Worm (Caenorhabditis elegans) whole organism, L4 larva: Measurements from ENCODE around the gene Y39A3CL.7.

Source experiments
- D1046.2 ChIP-seq: fragments of 200-800 bp; sonication (Bioruptor generic); IDR thresholded peaks from 2 replicates; pipeline ENCODE4 v1.3.6; 2022; ENCODE audit warnings: missing genetic modification characterization, missing compliant biosample characterization
- F37D6.2 ChIP-seq: sonication (generic microtip); optimal IDR thresholded peaks from 2 replicates; lab custom pipeline; 2016; ENCODE audit warnings: mild to moderate bottlenecking, missing genetic modification characterization, missing compliant biosample characterization
- F44E2.7 ChIP-seq: fragments of 200-800 bp; sonication (Bioruptor generic); IDR thresholded peaks from 2 replicates; pipeline ENCODE4 v2.1.2; 2022; ENCODE audit warnings: missing genetic modification characterization, missing compliant biosample characterization
- T26A8.4 ChIP-seq: fragments of 200-800 bp; sonication (Bioruptor generic); IDR thresholded peaks from 2 replicates; pipeline ENCODE4 v1.3.6; 2022; ENCODE audit warnings: missing genetic modification characterization, missing compliant biosample characterization
- ZK337.2 ChIP-seq: fragments of 200-800 bp; sonication (Bioruptor generic); IDR thresholded peaks from 2 replicates; pipeline ENCODE4 v1.3.6; 2022; ENCODE audit warnings: missing genetic modification reagents, missing genetic modification characterization, missing compliant biosample characterization
- arid-1 ChIP-seq: fragments of 200-800 bp; sonication (Bioruptor generic); conservative IDR thresholded peaks from 2 replicates; pipeline ENCODE4 v1.3.6; 2022; ENCODE audit warnings: missing genetic modification reagents, missing genetic modification characterization, missing compliant biosample characterization
- ceh-28 ChIP-seq: fragments of 150-350 bp; optimal IDR thresholded peaks from 2 replicates; lab custom pipeline; 2014; ENCODE audit warnings: missing biosample characterization, missing genetic modification reagents, missing genetic modification characterization
- cey-2 ChIP-seq: sonication (generic microtip); optimal IDR thresholded peaks from 3 replicates; lab custom pipeline; 2017; ENCODE audit warnings: missing genetic modification characterization, mild to moderate bottlenecking, missing compliant biosample characterization, antibody characterized with exemption, borderline replicate concordance; ENCODE audit not compliant: insufficient read depth
- ctbp-1 ChIP-seq: fragments of 200-800 bp; sonication (Bioruptor generic); IDR thresholded peaks from 2 replicates; pipeline ENCODE4 v1.3.6; 2022; ENCODE audit warnings: missing genetic modification reagents, missing genetic modification characterization, missing compliant biosample characterization
- dmd-6 ChIP-seq: fragments of 200-800 bp; sonication (Bioruptor generic); IDR thresholded peaks from 2 replicates; pipeline ENCODE4 v1.3.6; 2022; ENCODE audit warnings: missing genetic modification reagents, missing genetic modification characterization, missing compliant biosample characterization
- dmd-8 ChIP-seq: fragments of 200-800 bp; sonication (Bioruptor generic); IDR thresholded peaks from 2 replicates; pipeline ENCODE4 v1.3.6; 2022; ENCODE audit warnings: missing genetic modification characterization, missing compliant biosample characterization
- dmd-9 ChIP-seq: fragments of 200-800 bp; sonication (Bioruptor generic); IDR thresholded peaks from 2 replicates; pipeline ENCODE4 v1.3.6; 2022; ENCODE audit warnings: missing genetic modification reagents, missing genetic modification characterization, missing compliant biosample characterization
- dve-1 ChIP-seq: sonication (generic microtip); optimal IDR thresholded peaks from 2 replicates; lab custom pipeline; 2017; ENCODE audit warnings: antibody characterized with exemption, mild to moderate bottlenecking, missing genetic modification characterization, missing compliant biosample characterization; ENCODE audit not compliant: insufficient read depth
- fkh-10 ChIP-seq: fragments of 150-350 bp; optimal IDR thresholded peaks from 2 replicates; lab custom pipeline; 2014; ENCODE audit warnings: missing biosample characterization, missing genetic modification reagents, missing genetic modification characterization
- hmg-1.1 ChIP-seq: fragments of 200-800 bp; sonication (Bioruptor generic); IDR thresholded peaks from 2 replicates; pipeline ENCODE4 v1.3.6; 2022; ENCODE audit warnings: missing genetic modification reagents, missing genetic modification characterization, missing compliant biosample characterization
- lin-13 ChIP-seq: fragments of 150-350 bp; optimal IDR thresholded peaks from 2 replicates; lab custom pipeline; 2014; ENCODE audit warnings: missing biosample characterization, missing genetic modification reagents, missing genetic modification characterization
- lin-38 ChIP-seq: fragments of 200-800 bp; sonication (Bioruptor generic); IDR thresholded peaks from 2 replicates; pipeline ENCODE4 v1.3.6; 2022; ENCODE audit warnings: missing genetic modification reagents, missing genetic modification characterization, missing compliant biosample characterization
- lsy-2 ChIP-seq, 2 experiments: fragments of 150-350 bp in 1 of 2; sonication (generic microtip) in 1 of 2; optimal IDR thresholded peaks; 2 replicates each; lab custom pipeline; 2014 to 2017; ENCODE audit warnings: missing biosample characterization in 2 of 2, missing genetic modification characterization in 2 of 2
- mdl-1 ChIP-seq, 2 experiments: fragments of 150-350 bp in 1 of 2; sonication (generic microtip) in 1 of 2; optimal IDR thresholded peaks; 2 replicates each; lab custom pipeline; 2014 to 2017; ENCODE audit warnings: missing biosample characterization in 2 of 2, missing genetic modification characterization in 2 of 2
- mdt-29 ChIP-seq: fragments of 200-800 bp; sonication (Bioruptor generic); IDR thresholded peaks from 2 replicates; pipeline ENCODE4 v1.3.6; 2022; ENCODE audit warnings: missing genetic modification reagents, missing genetic modification characterization, missing compliant biosample characterization
- mep-1 ChIP-seq: fragments of 150-350 bp; sonication (generic microtip); optimal IDR thresholded peaks from 3 replicates; lab custom pipeline; 2014; ENCODE audit warnings: missing biosample characterization, missing genetic modification characterization
- mxl-2 ChIP-seq: fragments of 200-800 bp; sonication (Bioruptor generic); conservative IDR thresholded peaks from 2 replicates; pipeline ENCODE4 v1.3.6; 2022; ENCODE audit warnings: missing genetic modification reagents, missing genetic modification characterization, missing compliant biosample characterization
- mxl-3 ChIP-seq: fragments of 200-800 bp; sonication (Bioruptor generic); optimal IDR thresholded peaks from 2 replicates; lab custom pipeline; 2018; ENCODE audit warnings: mild to moderate bottlenecking, missing genetic modification characterization, missing compliant biosample characterization
- nhr-10 ChIP-seq: fragments of 150-350 bp; optimal IDR thresholded peaks from 2 replicates; lab custom pipeline; 2014; ENCODE audit warnings: missing biosample characterization, missing genetic modification characterization
- nhr-102 ChIP-seq: sonication (generic microtip); optimal IDR thresholded peaks from 2 replicates; lab custom pipeline; 2016; ENCODE audit warnings: mild to moderate bottlenecking, missing genetic modification characterization, moderate library complexity, missing compliant biosample characterization
- nhr-111 ChIP-seq: fragments of 200-800 bp; sonication (Bioruptor generic); optimal IDR thresholded peaks from 2 replicates; lab custom pipeline; 2018; ENCODE audit warnings: mild to moderate bottlenecking, missing genetic modification characterization, missing compliant biosample characterization
- nhr-48 ChIP-seq: sonication (generic microtip); optimal IDR thresholded peaks from 2 replicates; lab custom pipeline; 2016; ENCODE audit warnings: mild to moderate bottlenecking, missing genetic modification characterization, missing compliant biosample characterization
- nhr-6 ChIP-seq: fragments of 150-350 bp; optimal IDR thresholded peaks from 2 replicates; lab custom pipeline; 2014; ENCODE audit warnings: missing biosample characterization, missing genetic modification characterization
- nhr-77 ChIP-seq: fragments of 150-350 bp; optimal IDR thresholded peaks from 2 replicates; lab custom pipeline; 2014; ENCODE audit warnings: missing biosample characterization, missing genetic modification characterization
- rbr-2 ChIP-seq: sonication (generic microtip); optimal IDR thresholded peaks from 2 replicates; lab custom pipeline; 2016; ENCODE audit warnings: missing genotype, missing genetic modification characterization, missing compliant biosample characterization
- set-16 ChIP-seq: fragments of 200-800 bp; sonication (Bioruptor generic); IDR thresholded peaks from 2 replicates; pipeline ENCODE4 v1.3.6; 2022; ENCODE audit warnings: missing genetic modification reagents, missing genetic modification characterization, missing compliant biosample characterization
- snpc-4 ChIP-seq: fragments of 150-350 bp; optimal IDR thresholded peaks from 2 replicates; lab custom pipeline; 2014; ENCODE audit warnings: missing biosample characterization, missing genetic modification characterization
- spr-3 ChIP-seq: fragments of 200-800 bp; sonication (Bioruptor generic); optimal IDR thresholded peaks from 2 replicates; lab custom pipeline; 2018; ENCODE audit warnings: mild to moderate bottlenecking, missing genetic modification characterization, missing compliant biosample characterization
- unc-62 ChIP-seq, 3 experiments: fragments of 150-350 bp in 1 of 3; sonication (generic microtip); optimal IDR thresholded peaks in 2 of 3; peaks in 1 of 3; 1 replicate in 1 of 3; 2 replicates in 2 of 3; lab custom pipeline; 2014 to 2017; ENCODE audit warnings: missing biosample characterization in 3 of 3, missing genetic modification characterization in 3 of 3, missing genetic modification reagents in 3 of 3, missing genotype in 1 of 3
- ztf-7 ChIP-seq: fragments of 150-350 bp; optimal IDR thresholded peaks from 2 replicates; lab custom pipeline; 2014; ENCODE audit warnings: missing biosample characterization, missing genetic modification characterization

Y39A3CL.7 gene

DNA sequence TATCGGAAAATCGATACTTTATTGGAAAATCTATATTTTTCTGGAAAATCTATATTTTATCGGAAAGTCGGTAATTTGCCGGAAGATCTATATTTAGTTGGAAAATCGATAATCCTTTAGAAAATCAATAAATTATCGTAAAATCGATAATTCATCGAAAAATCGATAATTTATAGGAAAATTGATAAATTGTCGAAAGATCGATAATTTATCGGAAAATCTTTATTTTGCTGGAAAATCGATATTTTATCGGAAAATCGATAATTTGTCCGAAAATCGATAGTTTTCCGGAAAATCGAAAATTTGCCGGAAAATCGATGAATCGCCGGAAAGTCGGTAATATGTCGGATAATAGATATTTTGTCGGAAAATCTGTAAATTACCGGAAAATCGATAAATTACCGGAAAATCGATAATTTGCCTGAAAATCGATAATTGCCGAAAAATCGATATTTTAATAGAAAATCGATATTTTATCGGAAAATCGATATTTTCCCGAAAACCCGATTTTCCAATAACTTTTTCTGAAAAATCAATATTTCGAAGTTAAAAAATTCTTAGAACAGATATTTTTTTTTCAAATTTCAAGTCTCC is 19.2 kb upstream of the Y39A3CL.7 start:
- TF ChIP-seq ceh-28 (tag; lab: Kevin White, UChicago) (peak; percentile 98), hmg-1.1 (GFP tag; lab: Robert Waterston, UW) (no peak)

DNA sequence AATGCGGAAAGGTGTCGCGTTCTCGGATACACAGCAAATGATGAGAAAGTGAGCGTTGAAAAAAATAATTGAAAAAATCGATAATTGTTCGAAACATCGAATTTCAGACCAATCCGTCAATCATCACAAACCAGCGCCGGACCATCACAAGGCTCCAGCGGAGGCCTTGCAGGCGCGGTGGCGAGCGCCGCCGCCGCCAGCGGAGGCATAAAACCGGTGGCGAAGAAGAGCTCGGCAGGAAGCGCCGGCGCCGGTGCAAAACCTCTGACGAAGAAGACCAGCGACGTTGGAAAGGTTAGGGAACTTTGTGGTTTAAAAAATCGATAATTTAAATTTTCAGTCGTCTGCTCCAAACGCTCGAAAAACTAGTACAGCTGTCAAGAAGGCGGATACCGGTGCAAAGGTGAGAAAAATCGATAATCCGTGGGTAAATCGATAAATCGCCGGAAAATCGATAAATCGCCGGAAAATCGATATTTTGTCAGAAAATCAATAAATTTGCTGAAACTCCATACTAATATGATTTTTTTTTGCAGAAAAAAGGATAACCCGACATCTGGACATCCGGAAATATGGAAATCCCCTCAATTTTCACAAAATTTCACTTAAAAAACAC is 18.4 kb upstream of the Y39A3CL.7 start:
- peak; percentile 97 for TF ChIP-seq set-16 (GFP tag; lab: Robert Waterston, UW)
- TF ChIP-seq ceh-28 (tag; lab: Kevin White, UChicago) = peak; percentile 94
- no peak for TF ChIP-seq F37D6.2 (tag; lab: Kevin White, UChicago)

DNA sequence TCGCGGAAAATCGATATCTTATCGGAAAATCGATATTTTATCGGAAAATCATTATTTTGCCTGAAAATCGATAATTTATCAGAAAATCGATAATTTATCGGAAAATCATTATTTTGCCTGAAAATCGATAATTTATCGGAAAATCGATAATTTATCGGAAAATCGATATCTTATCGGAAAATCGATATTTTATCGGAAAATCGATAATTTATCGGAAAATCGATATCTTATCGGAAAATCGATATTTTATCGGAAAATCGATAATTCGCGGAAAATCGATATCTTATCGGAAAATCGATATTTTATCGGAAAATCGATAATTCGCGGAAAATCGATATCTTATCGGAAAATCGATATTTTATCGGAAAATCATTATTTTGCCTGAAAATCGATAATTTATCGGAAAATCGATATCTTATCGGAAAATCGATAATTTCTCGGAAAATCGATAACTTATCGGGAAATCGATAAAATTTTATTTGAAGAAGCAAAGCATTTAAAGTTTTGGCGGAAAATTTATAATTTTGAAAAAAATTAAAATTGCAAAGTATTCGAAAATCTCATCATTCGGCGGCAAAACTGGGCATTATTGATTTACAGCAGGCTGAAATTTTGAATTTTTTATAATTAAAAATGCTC is 17.3 kb upstream of the Y39A3CL.7 start:
- TF ChIP-seq hmg-1.1 (GFP tag; lab: Robert Waterston, UW) (peak; percentile 43; the same call in 1 of the 2 replicates), ctbp-1 (0 out of 2 replicates have a peak, but pooled peaks have one; percentile 30), dmd-6 (GFP tag; lab: Robert Waterston, UW) (0 out of 2 replicates have a peak, but pooled peaks have one; percentile 11), ceh-28 (tag; lab: Kevin White, UChicago) (peak; percentile 99), F44E2.7 (GFP tag; lab: Robert Waterston, UW) (peak; percentile 99)

DNA sequence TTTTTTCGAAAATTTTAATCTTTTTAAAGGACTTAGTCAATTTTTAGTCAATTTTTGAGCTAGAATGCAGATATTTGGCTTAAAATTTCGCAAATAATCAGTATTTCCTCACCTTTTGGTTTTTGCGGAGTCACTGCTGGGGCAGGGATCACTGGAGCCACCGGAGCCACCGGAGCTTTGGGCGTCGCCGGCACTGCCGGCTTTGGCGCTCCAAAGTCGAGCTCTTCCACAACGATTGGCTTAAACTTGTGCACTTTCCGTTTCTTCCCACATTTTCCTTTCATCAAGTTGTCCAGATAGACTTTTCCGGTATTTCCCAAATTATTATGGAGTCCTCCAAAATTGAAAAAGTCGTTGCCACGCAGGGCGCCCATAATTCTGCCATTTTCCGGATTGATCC is 10.4 kb upstream of the Y39A3CL.7 start:
- TF ChIP-seq ztf-7 (tag; lab: Kevin White, UChicago) = no peak
- TF ChIP-seq set-16 (GFP tag; lab: Robert Waterston, UW) = peak; percentile 68

DNA sequence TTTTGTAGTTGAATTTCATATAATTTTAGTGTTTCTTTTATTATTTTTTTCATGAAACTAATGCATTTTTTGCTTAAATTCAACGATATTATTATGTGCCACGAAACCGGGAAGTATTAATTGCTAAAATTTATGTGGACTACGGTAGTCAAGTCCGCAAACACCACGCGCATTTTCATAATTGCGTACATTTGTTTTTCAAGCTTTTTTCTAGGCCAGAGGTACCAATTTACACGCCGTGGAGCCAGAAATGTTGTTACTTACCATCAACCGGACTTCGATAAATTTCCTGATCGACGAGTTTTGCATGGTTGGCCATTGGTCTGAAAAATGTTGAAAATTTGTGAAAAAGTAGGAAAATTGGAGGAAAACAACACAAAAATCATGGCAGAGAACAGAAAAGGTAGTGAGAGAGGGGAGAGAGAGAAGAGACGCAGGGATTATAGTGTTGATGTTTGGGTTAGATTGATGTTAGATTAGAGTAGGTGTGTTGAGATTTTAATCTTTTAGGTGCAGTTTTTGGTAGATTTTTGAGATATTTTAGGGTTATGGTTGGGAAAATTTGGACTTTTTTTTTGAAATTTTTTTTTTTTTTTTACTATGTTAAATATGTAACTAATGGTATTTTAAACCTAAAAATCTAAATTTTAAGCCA is 6.6 kb upstream of the Y39A3CL.7 start, which contains the start of gene clp-4:
Gene clp-4, minus strand, starts transcription at position 323 of the 655 bp plus-strand sequence.
- TF ChIP-seq lsy-2 (tag; optimal IDR thresholded peaks at IDR 0.05; lab: Kevin White, UChicago) (peak in 1 of 2 experiments; percentile 56), unc-62 (GFP tag; optimal IDR thresholded peaks at IDR 0.05 in 1 of 2; lab: Kevin White, UChicago) (no peak), unc-62 (tag; optimal IDR thresholded peaks at IDR 0.05; lab: Kevin White, UChicago) (no peak), mep-1 (no peak), mdt-29 (GFP tag; lab: Robert Waterston, UW) (no peak)
- TF ChIP-seq, all 104 proteins: peak for 1

DNA sequence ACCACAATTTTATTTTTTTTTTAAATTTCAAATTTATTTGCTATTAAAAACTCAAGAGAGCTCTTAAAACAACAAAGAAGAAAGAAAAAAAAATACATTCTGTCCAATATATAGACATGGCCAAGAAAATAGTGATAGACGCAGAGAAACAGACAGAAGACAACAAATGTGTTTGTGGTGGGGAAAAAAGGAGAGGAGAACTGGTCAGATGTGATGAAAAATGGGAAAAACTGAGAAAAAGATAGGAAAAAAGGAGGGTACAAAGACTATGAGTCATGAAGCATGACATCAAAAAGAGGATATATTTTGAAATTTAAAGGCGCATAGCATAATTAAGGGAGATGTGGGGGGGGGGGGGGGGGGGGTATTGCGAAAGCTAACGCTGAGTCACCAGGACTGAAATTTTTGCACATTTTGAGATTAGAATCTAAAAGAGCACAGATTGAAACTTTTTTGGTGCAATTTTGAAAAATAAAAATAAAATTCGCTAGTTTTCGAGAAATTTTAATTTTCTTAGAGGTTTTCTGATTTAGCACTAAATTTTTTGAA is 5.6 kb upstream of the Y39A3CL.7 start:
- TF ChIP-seq snpc-4 (no peak), fkh-10 (no peak), arid-1 (GFP tag; lab: Robert Waterston, UW) (no peak), D1046.2 (GFP tag; lab: Robert Waterston, UW) (no peak), nhr-102 (tag; lab: Kevin White, UChicago) (no peak), mdl-1 (tag; optimal IDR thresholded peaks at IDR 0.05; lab: Kevin White, UChicago) (peak in 1 of 2 experiments; percentile 15), mxl-3 (GFP tag; lab: Kevin White, UChicago) (no peak), lin-38 (GFP tag; lab: Robert Waterston, UW) (no peak), rbr-2 (tag; lab: Kevin White, UChicago) (no peak), cey-2 (tag; lab: Kevin White, UChicago) (no peak), nhr-111 (no peak), dve-1 (peak; percentile 70), T26A8.4 (GFP tag; lab: Robert Waterston, UW) (no peak), mep-1 (peak; percentile 76), nhr-48 (tag; lab: Kevin White, UChicago) (no peak), ZK337.2 (no peak), lin-13 (GFP tag; lab: Kevin White, UChicago) (peak; percentile 5), spr-3 (no peak), mxl-2 (no peak), dmd-8 (GFP tag; lab: Robert Waterston, UW) (no peak), nhr-6 (tag; lab: Kevin White, UChicago) (peak; percentile 16), lsy-2 (tag; optimal IDR thresholded peaks at IDR 0.05; lab: Kevin White, UChicago) (peak in 1 of 2 experiments; percentile 78), nhr-10 (tag; lab: Kevin White, UChicago) (no peak), nhr-77 (tag; lab: Kevin White, UChicago) (no peak), dmd-9 (no peak)
